Fruit fly (Drosophila melanogaster): Measurements from ENCODE around the gene Ir94e.
A peak's percentile ranks its signal among the peaks of the same experiment; 100 is the strongest.

Ir94e gene

DNA sequence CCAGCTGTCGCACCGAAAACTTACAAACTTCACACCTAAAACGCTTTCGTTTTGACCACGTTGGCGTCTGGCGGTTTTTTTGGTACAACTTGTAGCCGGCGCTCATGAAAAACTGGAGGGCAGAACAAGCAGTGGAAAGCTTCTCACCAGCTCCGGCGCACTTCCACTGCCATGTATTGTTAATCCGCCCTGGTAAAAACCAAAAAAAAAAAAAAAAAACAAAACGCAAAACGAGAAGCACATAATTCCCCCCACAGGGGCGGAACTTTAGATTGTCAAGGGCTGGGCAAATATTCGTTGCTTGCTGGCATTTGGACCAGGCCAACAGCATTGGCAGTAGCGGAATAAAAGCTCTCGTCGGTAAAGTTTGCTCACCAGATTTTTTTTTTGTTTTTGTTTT is 31.0 kb upstream of the Ir94e start (continued):
- peak; percentile 24; the same call in 1 of the 2 replicates for TF ChIP-seq CG14014 (GFP tag; IDR thresholded peaks at IDR 0.05)
- TF ChIP-seq CG12942 (GFP tag; optimal IDR thresholded peaks at IDR 0.05): no peak
- TF ChIP-seq dmrt99B (tag; optimal IDR thresholded peaks at IDR 0.05): no peak
- TF ChIP-seq Optix (GFP tag; IDR thresholded peaks at IDR 0.05): 0 out of 3 replicates have a peak, but pooled peaks have one; percentile 7
- peak; percentile 18 for TF ChIP-seq lbe (GFP tag; optimal IDR thresholded peaks at IDR 0.05)
- no peak for TF ChIP-seq CG1792 (GFP tag; optimal IDR thresholded peaks at IDR 0.05)
- no peak for TF ChIP-seq yki (optimal IDR thresholded peaks at IDR 0.05)
- no peak for TF ChIP-seq CG10654 (GFP tag; optimal IDR thresholded peaks at IDR 0.05)
- TF ChIP-seq CG8944 (GFP tag; optimal IDR thresholded peaks at IDR 0.05): no peak
- no peak for TF ChIP-seq CG15479 (GFP tag; optimal IDR thresholded peaks at IDR 0.05)
- TF ChIP-seq CG13894 (tag; optimal IDR thresholded peaks at IDR 0.05): peak; percentile 37
- TF ChIP-seq unc-4 (GFP tag; IDR thresholded peaks at IDR 0.05; ENCODE audit: partially characterized antibody): peak; percentile 41; the same call in 1 of the 2 replicates
- peak; percentile 6 for TF ChIP-seq Nf-YC (tag; optimal IDR thresholded peaks at IDR 0.05)
- TF ChIP-seq ara (GFP tag; IDR thresholded peaks at IDR 0.05): no peak
- no peak for TF ChIP-seq pros (GFP tag; optimal IDR thresholded peaks at IDR 0.05)
- no peak for TF ChIP-seq Dfd (GFP tag; optimal IDR thresholded peaks at IDR 0.05)
- peak; percentile 82 for TF ChIP-seq sd (tag; optimal IDR thresholded peaks at IDR 0.05)
- TF ChIP-seq nau (GFP tag; optimal IDR thresholded peaks at IDR 0.05): no peak
- no peak for TF ChIP-seq Fer3 (tag; optimal IDR thresholded peaks at IDR 0.05)
- TF ChIP-seq dmrt11E (tag; optimal IDR thresholded peaks at IDR 0.05): no peak
- no peak for TF ChIP-seq cg (GFP tag; optimal IDR thresholded peaks at IDR 0.05)
- TF ChIP-seq nmo (GFP tag; optimal IDR thresholded peaks at IDR 0.05): no peak
- TF ChIP-seq Fer1 (GFP tag; optimal IDR thresholded peaks at IDR 0.05): peak; percentile 33
- no peak for TF ChIP-seq Oli (tag; optimal IDR thresholded peaks at IDR 0.05)
- no peak for TF ChIP-seq E2f1 (GFP tag; IDR thresholded peaks at IDR 0.05)
- no peak for TF ChIP-seq sens (GFP tag)
- TF ChIP-seq CG12219 (GFP tag; optimal IDR thresholded peaks at IDR 0.05): no peak
- peak; percentile 35 for TF ChIP-seq Atf6 (GFP tag; IDR thresholded peaks at IDR 0.05)
- TF ChIP-seq Eip74EF (GFP tag; optimal IDR thresholded peaks at IDR 0.05): no peak
- TF ChIP-seq CG15696 (tag; optimal IDR thresholded peaks at IDR 0.05): no peak
- no peak for TF ChIP-seq HLH54F (GFP tag; optimal IDR thresholded peaks at IDR 0.05)
- TF ChIP-seq CG12155 (GFP tag; optimal IDR thresholded peaks at IDR 0.05): peak; percentile 16
- no peak for TF ChIP-seq CG11398 (GFP tag; optimal IDR thresholded peaks at IDR 0.05)
- no peak for TF ChIP-seq CG8290 (GFP tag; optimal IDR thresholded peaks at IDR 0.05)
- no peak for TF ChIP-seq CG8290 (tag; optimal IDR thresholded peaks at IDR 0.05)
- TF ChIP-seq Gug (GFP tag; IDR thresholded peaks at IDR 0.05): no peak
- TF ChIP-seq org-1 (GFP tag; optimal IDR thresholded peaks at IDR 0.05): no peak
- no peak for TF ChIP-seq CG9727 (GFP tag; optimal IDR thresholded peaks at IDR 0.05)
- TF ChIP-seq CG10321 (GFP tag; IDR thresholded peaks at IDR 0.05): no peak
- no peak for TF ChIP-seq CG3065 (GFP tag; optimal IDR thresholded peaks at IDR 0.05)
- TF ChIP-seq CG34224 (GFP tag; IDR thresholded peaks at IDR 0.05; ENCODE audit: partially characterized antibody): peak; percentile 24; the same call in 1 of the 3 replicates
- no peak for TF ChIP-seq vnd (GFP tag; IDR thresholded peaks at IDR 0.05; ENCODE audit: partially characterized antibody)
- TF ChIP-seq al (GFP tag; IDR thresholded peaks at IDR 0.05): no peak
- no peak for TF ChIP-seq Six4 (GFP tag; optimal IDR thresholded peaks at IDR 0.05)
- TF ChIP-seq Doc2 (GFP tag; IDR thresholded peaks at IDR 0.05): no peak
- 0 out of 2 replicates have a peak, but pooled peaks have one; percentile 16 for TF ChIP-seq Ptx1 (GFP tag; IDR thresholded peaks at IDR 0.05)
- TF ChIP-seq insv (GFP tag; optimal IDR thresholded peaks at IDR 0.05): no peak
- peak; percentile 33 for TF ChIP-seq Xbp1 (GFP tag; optimal IDR thresholded peaks at IDR 0.05)
- TF ChIP-seq ttk (GFP tag; IDR thresholded peaks at IDR 0.05): peak; percentile 26; the same call in 1 of the 2 replicates
- TF ChIP-seq Camta (GFP tag; optimal IDR thresholded peaks at IDR 0.05): no peak
- TF ChIP-seq CG14710 (tag; optimal IDR thresholded peaks at IDR 0.05): no peak
- TF ChIP-seq Gsc (GFP tag; IDR thresholded peaks at IDR 0.05): no peak

All from whole organism, embryonic.